Worm (Caenorhabditis elegans): ENCODE results near the gene smf-3.

- TF ChIP-seq elt-3 (tag; optimal IDR thresholded peaks at IDR 0.05) (no peak), ztf-4 (tag; optimal IDR thresholded peaks at IDR 0.05) (no peak), nhr-237 (tag; optimal IDR thresholded peaks at IDR 0.05) (no peak), lin-39 (tag; optimal IDR thresholded peaks at IDR 0.05) (no peak), unc-62 (GFP tag; optimal IDR thresholded peaks at IDR 0.05) (no peak), skn-1 (tag; optimal IDR thresholded peaks at IDR 0.05) (no peak), egl-27 (tag; optimal IDR thresholded peaks at IDR 0.05) (no peak), lin-15B (tag; optimal IDR thresholded peaks at IDR 0.05) (no peak), mdl-1 (tag; optimal IDR thresholded peaks at IDR 0.05) (no peak)
Measured at ce11 chrIV:2616853-2617252, 1.8 kb upstream of the smf-3 start.

Data from whole organism, L3 larva.